Fruit fly (Drosophila melanogaster) whole organism, adult: ENCODE results near the gene CG7246.

ENCODE experiments used
- CG11617 ChIP-seq: fragments of 200-800 bp; sonication (Bioruptor generic); optimal IDR thresholded peaks from 2 replicates; lab custom pipeline; 2017; ENCODE audit warnings: mild to moderate bottlenecking, missing biosample characterization, missing genetic modification reagents, missing genetic modification characterization
- CG14711 ChIP-seq: fragments of 200-800 bp; sonication (Bioruptor generic); optimal IDR thresholded peaks from 2 replicates; lab custom pipeline; 2018; ENCODE audit warnings: missing biosample characterization, mild to moderate bottlenecking, missing genetic modification characterization, moderate library complexity
- CG33017 ChIP-seq: fragments of 200-800 bp; sonication (Bioruptor generic); optimal IDR thresholded peaks from 2 replicates; lab custom pipeline; 2018; ENCODE audit warnings: missing biosample characterization, mild to moderate bottlenecking, missing genetic modification characterization, moderate library complexity
- Clk ChIP-seq: fragments of 200-800 bp; sonication (Bioruptor generic); optimal IDR thresholded peaks from 2 replicates; lab custom pipeline; 2017; ENCODE audit warnings: missing biosample characterization, missing genetic modification characterization
- cnc ChIP-seq, 2 experiments: fragments of >200 bp; optimal IDR thresholded peaks; 2 replicates each; lab custom pipeline; 2017
- kay ChIP-seq: fragments of 200-800 bp; sonication (Bioruptor generic); peaks from one replicate; lab custom pipeline; 2016; ENCODE audit warnings: missing biosample characterization, missing genetic modification characterization, borderline replicate concordance
- tj ChIP-seq: fragments of 200-800 bp; sonication (Bioruptor generic); optimal IDR thresholded peaks from 3 replicates; lab custom pipeline; 2017; ENCODE audit warnings: missing biosample characterization, mild to moderate bottlenecking, missing genetic modification characterization, moderate library complexity

dm6 chrX:9080962-9081361 lies at the start of gene CG7246, which contains the start of gene HP1b:
- peak; percentile 79 for TF ChIP-seq CG14711 (tag; lab: Kevin White, UChicago)
- TF ChIP-seq Clk (GFP tag; lab: Kevin White, UChicago) = no peak
- TF ChIP-seq CG11617 (GFP tag; lab: Kevin White, UChicago) = peak; percentile 72
- TF ChIP-seq CG33017 (tag; lab: Kevin White, UChicago) = peak; percentile 20
- peak; percentile 43 for TF ChIP-seq tj (GFP tag; lab: Kevin White, UChicago)
- no peak for TF ChIP-seq cnc (optimal IDR thresholded peaks at IDR 0.05; lab: Kevin White, UChicago)
- no peak for TF ChIP-seq kay
